Fruit fly (Drosophila melanogaster) whole organism, embryonic: ENCODE data around the gene CG4328.

Experiments used
- CG10274 ChIP-seq: fragments of 200-800 bp; sonication (Bioruptor generic); optimal IDR thresholded peaks from 3 replicates; lab custom pipeline; 2017; ENCODE audit warnings: missing biosample characterization, mild to moderate bottlenecking, missing genetic modification characterization
- CG10366 ChIP-seq: fragments of 200-800 bp; sonication (Bioruptor generic); IDR thresholded peaks from 2 replicates; pipeline ENCODE4 v1.3.6; 2022; ENCODE audit warnings: missing biosample characterization, missing genetic modification characterization
- CG10543 ChIP-seq: fragments of 200-800 bp; sonication (Bioruptor generic); optimal IDR thresholded peaks from 3 replicates; lab custom pipeline; 2017; ENCODE audit warnings: missing biosample characterization, mild to moderate bottlenecking, missing genetic modification characterization, moderate library complexity
- CG11398 ChIP-seq: fragments of 200-800 bp; sonication (Bioruptor generic); optimal IDR thresholded peaks from 2 replicates; lab custom pipeline; 2016; ENCODE audit warnings: missing biosample characterization, missing genetic modification characterization
- CG11696 ChIP-seq: fragments of 200-800 bp; sonication (Bioruptor generic); IDR thresholded peaks from 2 replicates; pipeline ENCODE4 v1.3.6; 2022; ENCODE audit warnings: missing biosample characterization, missing genetic modification characterization
- CG12219 ChIP-seq: fragments of 200-800 bp; sonication (Bioruptor generic); optimal IDR thresholded peaks from 3 replicates; lab custom pipeline; 2018; ENCODE audit warnings: missing biosample characterization, mild to moderate bottlenecking, missing genetic modification characterization
- CG13296 ChIP-seq: fragments of 200-800 bp; sonication (Bioruptor generic); optimal IDR thresholded peaks from 3 replicates; lab custom pipeline; 2018; ENCODE audit warnings: missing biosample characterization, mild to moderate bottlenecking, missing genetic modification characterization
- CG17802 ChIP-seq: fragments of 200-800 bp; sonication (Bioruptor generic); optimal IDR thresholded peaks from 2 replicates; lab custom pipeline; 2018; ENCODE audit warnings: missing biosample characterization, mild to moderate bottlenecking, missing genetic modification characterization, moderate library complexity
- CG1792 ChIP-seq: fragments of 200-800 bp; sonication (Bioruptor generic); optimal IDR thresholded peaks from 2 replicates; lab custom pipeline; 2016; ENCODE audit warnings: missing biosample characterization, missing genetic modification characterization
- CG3065 ChIP-seq: fragments of 200-800 bp; sonication (Bioruptor generic); optimal IDR thresholded peaks from 2 replicates; lab custom pipeline; 2016; ENCODE audit warnings: missing biosample characterization, missing genetic modification characterization
- CG31224 ChIP-seq: fragments of 200-800 bp; sonication (Bioruptor generic); IDR thresholded peaks from 2 replicates; pipeline ENCODE4 v1.3.6; 2022; ENCODE audit warnings: missing biosample characterization, missing genetic modification characterization
- CG31388 ChIP-seq: fragments of 200-800 bp; sonication (Bioruptor generic); optimal IDR thresholded peaks from 2 replicates; lab custom pipeline; 2016; ENCODE audit warnings: missing biosample characterization, missing genetic modification characterization
- CG3281 ChIP-seq: fragments of 200-800 bp; sonication (Bioruptor generic); optimal IDR thresholded peaks from 3 replicates; lab custom pipeline; 2017; ENCODE audit warnings: missing biosample characterization, mild to moderate bottlenecking, missing genetic modification characterization
- CG4404 ChIP-seq: fragments of 200-800 bp; sonication (Bioruptor generic); IDR thresholded peaks from 2 replicates; pipeline ENCODE4 v1.3.6; 2022; ENCODE audit warnings: missing biosample characterization, missing genetic modification characterization
- CG4854 ChIP-seq: fragments of 200-800 bp; sonication (Bioruptor generic); optimal IDR thresholded peaks from 2 replicates; lab custom pipeline; 2016; ENCODE audit warnings: missing biosample characterization, missing genetic modification characterization, inconsistent platforms
- CG5180 ChIP-seq: fragments of 200-800 bp; sonication (Bioruptor generic); optimal IDR thresholded peaks from 3 replicates; lab custom pipeline; 2017; ENCODE audit warnings: missing biosample characterization, missing genetic modification characterization, mild to moderate bottlenecking, moderate library complexity, missing genetic modification reagents
- CG6813 ChIP-seq: fragments of 200-800 bp; sonication (Bioruptor generic); optimal IDR thresholded peaks from 2 replicates; lab custom pipeline; 2017; ENCODE audit warnings: missing biosample characterization, missing genetic modification characterization, mild to moderate bottlenecking, moderate library complexity, missing genetic modification reagents
- CG7839 ChIP-seq: fragments of 200-800 bp; sonication (Bioruptor generic); optimal IDR thresholded peaks from 3 replicates; lab custom pipeline; 2018; ENCODE audit warnings: missing biosample characterization, mild to moderate bottlenecking, missing genetic modification characterization, moderate library complexity
- CG7963 ChIP-seq: fragments of 200-800 bp; sonication (Bioruptor generic); IDR thresholded peaks from 3 replicates; pipeline ENCODE4 v1.3.6; 2022; ENCODE audit warnings: missing biosample characterization, missing genetic modification characterization; ENCODE audit not compliant: partially characterized antibody
- CTCF ChIP-seq: fragments of 200-800 bp; sonication (Bioruptor generic); optimal IDR thresholded peaks from 2 replicates; lab custom pipeline; 2017; ENCODE audit warnings: missing biosample characterization, mild to moderate bottlenecking, missing genetic modification characterization, moderate library complexity
- Dp ChIP-seq: fragments of 200-800 bp; sonication (Bioruptor generic); optimal IDR thresholded peaks from 2 replicates; lab custom pipeline; 2018; ENCODE audit warnings: missing biosample characterization, mild to moderate bottlenecking, missing genetic modification characterization, moderate library complexity
- GATAe ChIP-seq: fragments of 200-800 bp; sonication (Bioruptor generic); conservative IDR thresholded peaks from 2 replicates; pipeline ENCODE4 v1.3.6; 2022; ENCODE audit warnings: missing biosample characterization, missing genetic modification characterization
- Hsf ChIP-seq: fragments of 200-800 bp; sonication (Bioruptor generic); optimal IDR thresholded peaks from 3 replicates; lab custom pipeline; 2016; ENCODE audit warnings: missing biosample characterization, missing genetic modification characterization
- NK7.1 ChIP-seq: fragments of 200-800 bp; sonication (Bioruptor generic); optimal IDR thresholded peaks from 3 replicates; lab custom pipeline; 2016; ENCODE audit warnings: missing biosample characterization, missing genetic modification characterization
- Nf-YB ChIP-seq: fragments of 200-800 bp; sonication (Bioruptor generic); optimal IDR thresholded peaks from 3 replicates; lab custom pipeline; 2019; ENCODE audit warnings: missing biosample characterization, mild to moderate bottlenecking, missing genetic modification characterization, moderate library complexity
- Nf-YC ChIP-seq: fragments of 200-800 bp; optimal IDR thresholded peaks from 3 replicates; lab custom pipeline; 2019; ENCODE audit warnings: missing biosample characterization, mild to moderate bottlenecking, missing genetic modification characterization, moderate library complexity
- Ravus ChIP-seq: fragments of 200-800 bp; sonication (Bioruptor generic); IDR thresholded peaks from 2 replicates; pipeline ENCODE4 v1.3.6; 2022; ENCODE audit warnings: missing biosample characterization, missing genetic modification characterization
- Usf ChIP-seq: fragments of 200-800 bp; sonication (Bioruptor generic); optimal IDR thresholded peaks from 2 replicates; lab custom pipeline; 2017; ENCODE audit warnings: missing genotype, missing biosample characterization, missing genetic modification characterization
- btn ChIP-seq: fragments of 200-800 bp; sonication (Bioruptor generic); optimal IDR thresholded peaks from 2 replicates; lab custom pipeline; 2016; ENCODE audit warnings: missing biosample characterization, missing genetic modification characterization
- crol ChIP-seq: fragments of 200-800 bp; sonication (Bioruptor generic); IDR thresholded peaks from 2 replicates; pipeline ENCODE4 v1.3.6; 2022; ENCODE audit warnings: missing biosample characterization, missing genetic modification characterization
- cwo ChIP-seq: fragments of 200-800 bp; sonication (Bioruptor generic); optimal IDR thresholded peaks from 3 replicates; lab custom pipeline; 2017; ENCODE audit warnings: missing biosample characterization, missing genetic modification characterization, mild to moderate bottlenecking, moderate library complexity, missing genetic modification reagents
- dati ChIP-seq: fragments of 200-800 bp; sonication (Bioruptor generic); IDR thresholded peaks from 2 replicates; pipeline ENCODE4 v1.3.6; 2022; ENCODE audit warnings: missing biosample characterization, missing genetic modification characterization
- ems ChIP-seq: fragments of 200-800 bp; sonication (Bioruptor generic); optimal IDR thresholded peaks from 3 replicates; lab custom pipeline; 2016; ENCODE audit warnings: missing biosample characterization, missing genetic modification characterization
- ewg ChIP-seq: fragments of 200-800 bp; sonication (Bioruptor generic); optimal IDR thresholded peaks from 3 replicates; lab custom pipeline; 2017; ENCODE audit warnings: mild to moderate bottlenecking, missing biosample characterization, missing genetic modification reagents, missing genetic modification characterization
- fd3F ChIP-seq: fragments of 200-800 bp; sonication (Bioruptor generic); optimal IDR thresholded peaks from 2 replicates; lab custom pipeline; 2018; ENCODE audit warnings: missing biosample characterization, mild to moderate bottlenecking, missing genetic modification characterization, moderate library complexity
- fd96Cb ChIP-seq: fragments of 200-800 bp; sonication (Bioruptor generic); optimal IDR thresholded peaks from 2 replicates; lab custom pipeline; 2018; ENCODE audit warnings: missing biosample characterization, mild to moderate bottlenecking, missing genetic modification characterization, moderate library complexity
- fu2 ChIP-seq: fragments of 200-800 bp; sonication (Bioruptor generic); optimal IDR thresholded peaks from 2 replicates; lab custom pipeline; 2016; ENCODE audit warnings: missing biosample characterization, missing genetic modification characterization
- gcm ChIP-seq: fragments of 200-800 bp; sonication (Bioruptor generic); optimal IDR thresholded peaks from 2 replicates; lab custom pipeline; 2019; ENCODE audit warnings: missing biosample characterization, mild to moderate bottlenecking, missing genetic modification characterization, moderate library complexity
- ham ChIP-seq: fragments of 200-800 bp; sonication (Bioruptor generic); IDR thresholded peaks from 2 replicates; pipeline ENCODE4 v1.3.6; 2022; ENCODE audit warnings: missing biosample characterization, missing genetic modification characterization
- hth ChIP-seq: fragments of >200 bp; optimal IDR thresholded peaks from 2 replicates; lab custom pipeline; 2017; ENCODE audit warnings: inconsistent platforms
- kah ChIP-seq: fragments of 200-800 bp; sonication (Bioruptor generic); optimal IDR thresholded peaks from 2 replicates; lab custom pipeline; 2018; ENCODE audit warnings: missing biosample characterization, mild to moderate bottlenecking, missing genetic modification characterization
- kni ChIP-seq: fragments of 200-800 bp; sonication (Bioruptor generic); optimal IDR thresholded peaks from 3 replicates; lab custom pipeline; 2017; ENCODE audit warnings: mild to moderate bottlenecking, missing biosample characterization, missing genetic modification reagents, missing genetic modification characterization
- knrl ChIP-seq: fragments of 200-800 bp; sonication (Bioruptor generic); IDR thresholded peaks from 3 replicates; pipeline ENCODE4 v1.3.6; 2022; ENCODE audit warnings: missing biosample characterization, missing genetic modification characterization; ENCODE audit not compliant: partially characterized antibody
- lov ChIP-seq, 2 experiments: fragments of 200-800 bp in 1 of 2; fragments of >200 bp in 1 of 2; sonication (Bioruptor generic) in 1 of 2; IDR thresholded peaks in 1 of 2; optimal IDR thresholded peaks in 1 of 2; 2 replicates in 1 of 2; 3 replicates in 1 of 2; pipeline versions ENCODE4 v1.3.6 to Lab custom; 2017 to 2022; ENCODE audit warnings: missing biosample characterization in 1 of 2, missing genetic modification characterization in 1 of 2
- pum ChIP-seq: fragments of 200-800 bp; sonication (Bioruptor generic); optimal IDR thresholded peaks from 2 replicates; lab custom pipeline; 2016; ENCODE audit warnings: missing biosample characterization, missing genetic modification characterization
- sens-2 ChIP-seq: fragments of 200-800 bp; sonication (Bioruptor generic); IDR thresholded peaks from 2 replicates; pipeline ENCODE4 v1.3.6; 2022; ENCODE audit warnings: missing biosample characterization, missing genetic modification characterization
- sisA ChIP-seq: fragments of 200-800 bp; sonication (Bioruptor generic); IDR thresholded peaks from 2 replicates; pipeline ENCODE4 v1.3.6; 2022; ENCODE audit warnings: missing biosample characterization, missing genetic modification characterization
- so ChIP-seq: fragments of 200-800 bp; sonication (Bioruptor generic); IDR thresholded peaks from 3 replicates; pipeline ENCODE4 v1.3.6; 2022; ENCODE audit warnings: missing biosample characterization, missing genetic modification characterization
- tgo ChIP-seq: fragments of 200-800 bp; sonication (Bioruptor generic); IDR thresholded peaks from 3 replicates; pipeline ENCODE4 v1.3.6; 2022; ENCODE audit warnings: missing biosample characterization, missing genetic modification characterization
- usp ChIP-seq: fragments of >200 bp; optimal IDR thresholded peaks from 2 replicates; lab custom pipeline; 2017; ENCODE audit warnings: missing biosample characterization, missing genetic modification characterization
- wor ChIP-seq: fragments of 200-800 bp; sonication (Bioruptor generic); IDR thresholded peaks from 2 replicates; pipeline ENCODE4 v1.3.6; 2022; ENCODE audit warnings: missing biosample characterization, missing genetic modification characterization

CG4328 gene

DNA sequence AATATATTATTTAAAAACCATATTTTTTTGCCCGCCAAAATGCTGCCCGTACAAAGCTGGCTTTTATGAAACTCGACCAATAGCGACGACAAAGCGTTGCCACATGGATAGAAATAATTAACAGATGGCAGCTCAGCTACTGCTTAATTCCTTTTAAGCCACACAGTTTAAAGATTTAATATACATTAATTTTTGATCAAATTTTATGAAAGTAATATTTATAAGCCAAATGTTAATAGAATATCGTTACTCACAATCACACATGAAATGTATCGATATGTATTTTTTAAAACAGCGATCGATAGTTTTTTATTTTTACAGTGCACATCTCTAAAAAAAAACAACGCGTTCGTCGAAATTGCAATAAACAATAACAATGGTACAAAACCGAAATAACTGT lies 40.4 kb upstream of the CG4328 start, which contains the start of gene CG10418 (continued):
- TF ChIP-seq fd96Cb (tag; lab: Kevin White, UChicago): no peak
- TF ChIP-seq lov (optimal IDR thresholded peaks at IDR 0.05; lab: Kevin White, UChicago): no peak
- TF ChIP-seq lov (GFP tag; IDR thresholded peaks at IDR 0.05; lab: Robert Waterston, UW): 0 out of 3 replicates have a peak, but pooled peaks have one; percentile 4
- TF ChIP-seq CG1792 (GFP tag; lab: Kevin White, UChicago): no peak
- TF ChIP-seq CG11398 (GFP tag; lab: Kevin White, UChicago): no peak
- TF ChIP-seq CG13296 (GFP tag; lab: Kevin White, UChicago): no peak
- no peak for TF ChIP-seq btn (GFP tag; lab: Kevin White, UChicago)
- TF ChIP-seq fu2 (GFP tag; lab: Kevin White, UChicago): peak; percentile 6
- TF ChIP-seq gcm (GFP tag; lab: Kevin White, UChicago): no peak
- no peak for TF ChIP-seq CG10274
- no peak for TF ChIP-seq dati (GFP tag; lab: Robert Waterston, UW)
- no peak for TF ChIP-seq CG11696 (GFP tag; lab: Robert Waterston, UW)
- TF ChIP-seq pum (GFP tag; lab: Kevin White, UChicago): peak; percentile 12
- no peak for TF ChIP-seq kni (GFP tag; lab: Kevin White, UChicago)
- TF ChIP-seq Hsf (GFP tag; lab: Kevin White, UChicago): peak; percentile 61
- no peak for TF ChIP-seq Nf-YB (GFP tag; lab: Kevin White, UChicago)
- TF ChIP-seq CG12219 (GFP tag; lab: Kevin White, UChicago): no peak
- TF ChIP-seq CG5180 (GFP tag; lab: Kevin White, UChicago): no peak
- no peak for TF ChIP-seq CG10543 (GFP tag; lab: Kevin White, UChicago)
- no peak for TF ChIP-seq CG17802 (tag; lab: Kevin White, UChicago)
- TF ChIP-seq CG3065 (GFP tag; lab: Kevin White, UChicago): no peak
- TF ChIP-seq cwo (GFP tag; lab: Kevin White, UChicago): no peak
- peak; percentile 32; the same call in 1 of the 3 replicates for TF ChIP-seq tgo (GFP tag; lab: Robert Waterston, UW)
- peak; percentile 16 for TF ChIP-seq CTCF (GFP tag; lab: Kevin White, UChicago)
- no peak for TF ChIP-seq kah (GFP tag; lab: Kevin White, UChicago)
- no peak for TF ChIP-seq CG31388
- no peak for TF ChIP-seq hth
- no peak for TF ChIP-seq usp (GFP tag; lab: Kevin White, UChicago)
- TF ChIP-seq ems (GFP tag; lab: Kevin White, UChicago): no peak
- TF ChIP-seq ewg: no peak
- no peak for TF ChIP-seq CG4854
- no peak for TF ChIP-seq NK7.1
- TF ChIP-seq GATAe (GFP tag; lab: Robert Waterston, UW): no peak
- TF ChIP-seq crol (GFP tag; lab: Robert Waterston, UW): no peak
- 0 out of 3 replicates have a peak, but pooled peaks have one; percentile 43 for TF ChIP-seq CG7963 (GFP tag; lab: Robert Waterston, UW)
- TF ChIP-seq CG31224: no peak
- TF ChIP-seq Ravus (GFP tag; lab: Robert Waterston, UW): no peak
- TF ChIP-seq so: no peak
- TF ChIP-seq CG7839 (tag; lab: Kevin White, UChicago): peak; percentile 33
- no peak for TF ChIP-seq ham (GFP tag; lab: Robert Waterston, UW)
- TF ChIP-seq CG6813: no peak
- TF ChIP-seq knrl (GFP tag; lab: Robert Waterston, UW): peak; percentile 87
- peak; percentile 93 for TF ChIP-seq Dp (GFP tag; lab: Kevin White, UChicago)
- TF ChIP-seq sisA (GFP tag; lab: Robert Waterston, UW): peak; percentile 67
- TF ChIP-seq CG4404: no peak
- TF ChIP-seq CG3281 (GFP tag; lab: Kevin White, UChicago): no peak
- no peak for TF ChIP-seq Usf (GFP tag; lab: Kevin White, UChicago)
- TF ChIP-seq fd3F: no peak
- TF ChIP-seq wor (GFP tag; lab: Robert Waterston, UW): no peak
- no peak for TF ChIP-seq sens-2 (GFP tag; lab: Robert Waterston, UW)
- peak; percentile 20; the same call in 1 of the 2 replicates for TF ChIP-seq CG10366
- peak; percentile 47 for TF ChIP-seq Nf-YC (tag; lab: Kevin White, UChicago)
